Worm (Caenorhabditis elegans): Measurements from ENCODE around the gene unc-22.

DNA sequence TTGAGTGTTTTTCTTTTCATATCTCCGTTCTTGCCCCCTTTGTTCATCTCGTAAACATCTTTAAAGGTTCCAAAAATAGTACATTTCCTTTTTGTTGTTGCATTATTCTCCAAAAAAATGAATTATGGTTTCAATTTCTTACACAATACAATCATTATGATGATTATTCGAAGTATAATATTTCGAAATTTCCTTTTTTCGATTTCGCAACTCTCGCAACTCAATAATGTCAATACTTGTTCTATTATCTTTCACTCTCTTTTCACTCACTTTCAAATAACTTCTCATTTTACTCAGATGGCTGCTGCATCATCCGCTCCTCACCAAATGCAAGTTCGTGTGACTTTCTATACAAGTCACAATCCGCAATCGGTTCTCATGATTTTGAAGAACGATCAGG, 23.2 kb upstream of the unc-22 start, which contains the start of gene sqst-1:
- TF ChIP-seq nhr-10 (tag; optimal IDR thresholded peaks at IDR 0.05) (no peak), nhr-11 (tag; optimal IDR thresholded peaks at IDR 0.05) (no peak), ZK546.5 (tag; optimal IDR thresholded peaks at IDR 0.05) (no peak), blmp-1 (tag; optimal IDR thresholded peaks at IDR 0.05; ENCODE audit: insufficient read depth) (no peak), nhr-12 (tag; optimal IDR thresholded peaks at IDR 0.05) (no peak), mdl-1 (tag; optimal IDR thresholded peaks at IDR 0.05) (no peak), ceh-82 (tag; optimal IDR thresholded peaks at IDR 0.05) (no peak)
